Worm (Caenorhabditis elegans) whole organism, L2 larva: Measurements from ENCODE around the gene C06G3.3.

Experiments used
- ama-1 ChIP-seq: fragments of 150-350 bp; optimal IDR thresholded peaks from 2 replicates; lab custom pipeline; 2018; ENCODE audit warnings: inconsistent platforms
- blmp-1 ChIP-seq: sonication (generic microtip); optimal IDR thresholded peaks from 2 replicates; lab custom pipeline; 2017; ENCODE audit warnings: missing genetic modification characterization, mild to moderate bottlenecking, missing compliant biosample characterization, antibody characterized with exemption, moderate library complexity; ENCODE audit not compliant: insufficient read depth
- ceh-16 ChIP-seq: fragments of 150-350 bp; optimal IDR thresholded peaks from 2 replicates; lab custom pipeline; 2014; ENCODE audit warnings: missing biosample characterization, missing genetic modification characterization
- ceh-82 ChIP-seq: fragments of 150-350 bp; optimal IDR thresholded peaks from 2 replicates; lab custom pipeline; 2014; ENCODE audit warnings: missing biosample characterization, missing genetic modification characterization
- elt-1 ChIP-seq: fragments of 150-350 bp; optimal IDR thresholded peaks from 2 replicates; lab custom pipeline; 2014; ENCODE audit warnings: missing biosample characterization, missing genetic modification characterization
- mab-5 ChIP-seq: fragments of 150-350 bp; optimal IDR thresholded peaks from 2 replicates; lab custom pipeline; 2014; ENCODE audit warnings: missing biosample characterization, missing genetic modification characterization
- nhr-11 ChIP-seq: fragments of 150-350 bp; optimal IDR thresholded peaks from 2 replicates; lab custom pipeline; 2014; ENCODE audit warnings: missing biosample characterization, missing genetic modification characterization
- sem-4 ChIP-seq: fragments of 150-350 bp; optimal IDR thresholded peaks from 2 replicates; lab custom pipeline; 2014; ENCODE audit warnings: missing biosample characterization, missing genetic modification reagents, missing genetic modification characterization
- skn-1 ChIP-seq: sonication (generic microtip); optimal IDR thresholded peaks from 2 replicates; lab custom pipeline; 2017; ENCODE audit warnings: missing biosample characterization, missing genetic modification characterization
- snpc-4 ChIP-seq: fragments of 150-350 bp; optimal IDR thresholded peaks from 2 replicates; lab custom pipeline; 2014; ENCODE audit warnings: missing biosample characterization, missing genetic modification characterization
- unc-39 ChIP-seq: fragments of 150-350 bp; optimal IDR thresholded peaks from 2 replicates; lab custom pipeline; 2014; ENCODE audit warnings: missing biosample characterization, missing genetic modification characterization
- unc-62 ChIP-seq: fragments of 150-350 bp; optimal IDR thresholded peaks from 2 replicates; lab custom pipeline; 2014; ENCODE audit warnings: missing biosample characterization, missing genetic modification reagents, missing genetic modification characterization

DNA sequence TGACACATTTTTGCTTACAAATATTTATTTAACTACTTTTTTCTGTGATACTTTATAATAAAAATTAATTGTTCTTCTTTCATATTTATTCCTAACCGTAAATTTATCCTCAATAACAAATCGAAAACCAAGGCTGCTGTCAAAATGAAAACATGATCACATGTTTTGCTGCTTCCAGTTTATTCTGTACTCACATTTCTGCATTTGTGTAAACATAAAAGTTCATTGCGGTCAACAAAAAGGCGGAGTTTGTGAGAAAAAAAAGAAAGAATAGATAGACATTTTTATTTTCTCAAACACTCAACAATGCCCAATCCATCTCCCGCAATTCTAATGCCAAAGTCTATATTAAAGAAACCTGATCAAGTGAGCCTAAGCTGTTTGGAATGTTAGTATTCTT, at the start of gene C06G3.3:
- TF ChIP-seq sem-4 (tag; lab: Kevin White, UChicago) (no peak), ama-1 (lab: Kevin White, UChicago) (no peak), ceh-82 (tag; lab: Kevin White, UChicago) (no peak), skn-1 (no peak), snpc-4 (tag; lab: Kevin White, UChicago) (no peak), unc-62 (GFP tag; lab: Kevin White, UChicago) (no peak), unc-39 (no peak), blmp-1 (tag; lab: Kevin White, UChicago) (no peak), ceh-16 (no peak), elt-1 (tag; lab: Kevin White, UChicago) (no peak), nhr-11 (tag; lab: Kevin White, UChicago) (no peak), mab-5 (tag; lab: Kevin White, UChicago) (no peak)
